Worm (Caenorhabditis elegans) whole organism, mixed stage, embryonic: Measurements from ENCODE around the gene fbxb-112.

ENCODE experiments used
- M03D4.4 ChIP-seq: sonication (generic microtip); optimal IDR thresholded peaks from 2 replicates; lab custom pipeline; 2017; ENCODE audit warnings: mild to moderate bottlenecking, missing genetic modification characterization, missing compliant biosample characterization
- blmp-1 ChIP-seq: fragments of 150-350 bp; optimal IDR thresholded peaks from 2 replicates; lab custom pipeline; 2014; ENCODE audit warnings: missing biosample characterization, missing genetic modification characterization
- ceh-39 ChIP-seq: fragments of 150-350 bp; optimal IDR thresholded peaks from 2 replicates; lab custom pipeline; 2014; ENCODE audit warnings: missing biosample characterization, missing genetic modification characterization
- ceh-43 ChIP-seq: fragments of 200-800 bp; sonication (Bioruptor generic); optimal IDR thresholded peaks from 2 replicates; lab custom pipeline; 2018; ENCODE audit warnings: mild to moderate bottlenecking, missing genetic modification characterization, moderate library complexity, missing compliant biosample characterization
- ceh-83 ChIP-seq: fragments of 200-800 bp; sonication (Bioruptor generic); optimal IDR thresholded peaks from 2 replicates; lab custom pipeline; 2018; ENCODE audit warnings: mild to moderate bottlenecking, missing genetic modification characterization, missing compliant biosample characterization
- ces-1 ChIP-seq: fragments of 150-350 bp; optimal IDR thresholded peaks from 2 replicates; lab custom pipeline; 2014; ENCODE audit warnings: missing biosample characterization, missing genetic modification reagents, missing genetic modification characterization
- cnd-1 ChIP-seq: fragments of 200-800 bp; sonication (Bioruptor generic); optimal IDR thresholded peaks from 2 replicates; lab custom pipeline; 2018; ENCODE audit warnings: mild to moderate bottlenecking, missing genetic modification characterization, missing compliant biosample characterization
- drap-1 ChIP-seq: fragments of 200-800 bp; sonication (Bioruptor generic); optimal IDR thresholded peaks from 3 replicates; lab custom pipeline; 2018; ENCODE audit warnings: mild to moderate bottlenecking, missing genetic modification characterization, missing compliant biosample characterization
- elt-1 ChIP-seq: sonication (generic microtip); optimal IDR thresholded peaks from 2 replicates; lab custom pipeline; 2017; ENCODE audit warnings: missing genetic modification characterization, mild to moderate bottlenecking, missing compliant biosample characterization, antibody characterized with exemption, moderate library complexity, borderline replicate concordance; ENCODE audit not compliant: insufficient read depth
- elt-3 ChIP-seq: fragments of 150-350 bp; optimal IDR thresholded peaks from 2 replicates; lab custom pipeline; 2014; ENCODE audit warnings: missing biosample characterization, missing genetic modification characterization
- flh-1 ChIP-seq: fragments of 200-800 bp; sonication (Bioruptor generic); optimal IDR thresholded peaks from 2 replicates; lab custom pipeline; 2018; ENCODE audit warnings: mild to moderate bottlenecking, missing genetic modification characterization, moderate library complexity, missing compliant biosample characterization
- ham-2 ChIP-seq: fragments of 200-800 bp; sonication (Bioruptor generic); optimal IDR thresholded peaks from 2 replicates; lab custom pipeline; 2018; ENCODE audit warnings: mild to moderate bottlenecking, missing genetic modification characterization, missing compliant biosample characterization
- hlh-1 ChIP-seq: fragments of 150-350 bp; optimal IDR thresholded peaks from 2 replicates; lab custom pipeline; 2014; ENCODE audit warnings: missing biosample characterization, missing genetic modification reagents, missing genetic modification characterization
- lin-13 ChIP-seq: fragments of 150-350 bp; optimal IDR thresholded peaks from 2 replicates; lab custom pipeline; 2014; ENCODE audit warnings: missing biosample characterization, missing genetic modification characterization
- lsy-2 ChIP-seq: fragments of 150-350 bp; optimal IDR thresholded peaks from 2 replicates; lab custom pipeline; 2014; ENCODE audit warnings: missing biosample characterization, missing genetic modification characterization
- mab-5 ChIP-seq: fragments of 150-350 bp; optimal IDR thresholded peaks from 2 replicates; lab custom pipeline; 2014; ENCODE audit warnings: missing biosample characterization, missing genetic modification characterization
- mep-1 ChIP-seq: fragments of 150-350 bp; optimal IDR thresholded peaks from 2 replicates; lab custom pipeline; 2017; ENCODE audit warnings: missing biosample characterization, missing genetic modification reagents, missing genetic modification characterization, inconsistent platforms
- mls-2 ChIP-seq: sonication (generic microtip); optimal IDR thresholded peaks from 2 replicates; lab custom pipeline; 2016; ENCODE audit warnings: mild to moderate bottlenecking, missing genetic modification characterization, moderate library complexity, missing compliant biosample characterization
- nhr-12 ChIP-seq: fragments of 150-350 bp; optimal IDR thresholded peaks from 2 replicates; lab custom pipeline; 2014; ENCODE audit warnings: missing biosample characterization, missing genetic modification characterization
- nhr-2 ChIP-seq: fragments of 150-350 bp; optimal IDR thresholded peaks from 2 replicates; lab custom pipeline; 2014; ENCODE audit warnings: missing biosample characterization, missing genetic modification characterization
- nhr-28 ChIP-seq: fragments of 150-350 bp; optimal IDR thresholded peaks from 2 replicates; lab custom pipeline; 2014; ENCODE audit warnings: missing biosample characterization, missing genetic modification characterization
- nhr-76 ChIP-seq: sonication (generic microtip); optimal IDR thresholded peaks from 2 replicates; lab custom pipeline; 2017; ENCODE audit warnings: missing biosample characterization, missing genetic modification characterization
- pha-4 ChIP-seq: fragments of 150-350 bp; optimal IDR thresholded peaks from 2 replicates; lab custom pipeline; 2018; ENCODE audit warnings: missing biosample characterization, missing genetic modification reagents, missing genetic modification characterization
- sem-2 ChIP-seq: fragments of 200-800 bp; sonication (Bioruptor generic); optimal IDR thresholded peaks from 2 replicates; lab custom pipeline; 2018; ENCODE audit warnings: mild to moderate bottlenecking, missing genetic modification characterization, missing compliant biosample characterization
- snpc-4 ChIP-seq: fragments of 150-350 bp; optimal IDR thresholded peaks from 2 replicates; lab custom pipeline; 2014; ENCODE audit warnings: missing biosample characterization, missing genetic modification characterization
- sptf-1 ChIP-seq: sonication (generic microtip); optimal IDR thresholded peaks from 2 replicates; lab custom pipeline; 2017; ENCODE audit warnings: mild to moderate bottlenecking, missing genetic modification characterization, moderate library complexity, missing compliant biosample characterization
- tbx-8 ChIP-seq: fragments of 200-800 bp; sonication (Bioruptor generic); optimal IDR thresholded peaks from 2 replicates; lab custom pipeline; 2018; ENCODE audit warnings: mild to moderate bottlenecking, missing genetic modification characterization, moderate library complexity, missing compliant biosample characterization
- unc-120 ChIP-seq: sonication (generic microtip); optimal IDR thresholded peaks from 2 replicates; lab custom pipeline; 2017; ENCODE audit warnings: missing genetic modification characterization, missing compliant biosample characterization; ENCODE audit not compliant: poor library complexity, severe bottlenecking
- unc-39 ChIP-seq: fragments of 150-350 bp; optimal IDR thresholded peaks from 2 replicates; lab custom pipeline; 2014; ENCODE audit warnings: missing biosample characterization, missing genetic modification characterization
- unc-62 ChIP-seq: fragments of 150-350 bp; optimal IDR thresholded peaks from 2 replicates; lab custom pipeline; 2014; ENCODE audit warnings: missing biosample characterization, missing genetic modification reagents, missing genetic modification characterization

The fbxb-112 gene

ce11 chrII:3504717-3505116, 13.8 kb downstream of the fbxb-112 start, which contains the start of gene cyh-1:
Gene cyh-1, plus strand, starts transcription at chrII:3505017.
- TF ChIP-seq sem-2, result no peak
- no peak for TF ChIP-seq ces-1 (GFP tag; lab: Kevin White, UChicago)
- TF ChIP-seq unc-39 (tag; lab: Kevin White, UChicago), result no peak
- no peak for TF ChIP-seq blmp-1 (tag; lab: Kevin White, UChicago)
- TF ChIP-seq lsy-2 (tag; lab: Kevin White, UChicago), result no peak
- no peak for TF ChIP-seq M03D4.4
- no peak for TF ChIP-seq sptf-1
- TF ChIP-seq hlh-1 (tag; lab: Kevin White, UChicago), result no peak
- TF ChIP-seq tbx-8 (GFP tag; lab: Kevin White, UChicago), result no peak
- no peak for TF ChIP-seq elt-1
- TF ChIP-seq unc-120, result no peak
- TF ChIP-seq unc-62, result no peak
- TF ChIP-seq mab-5 (tag; lab: Kevin White, UChicago), result no peak
- no peak for TF ChIP-seq drap-1 (GFP tag; lab: Kevin White, UChicago)
- TF ChIP-seq ceh-83 (GFP tag; lab: Kevin White, UChicago), result no peak

- no peak for TF ChIP-seq cnd-1 (tag; lab: Kevin White, UChicago)
- TF ChIP-seq sptf-1, result no peak
- TF ChIP-seq elt-3 (tag; lab: Kevin White, UChicago), result no peak
- no peak for TF ChIP-seq sem-2
Measured at ce11 chrII:3512240-3512639, 21.3 kb downstream of the fbxb-112 start, which contains the start of gene Y49F6B.19. Gene Y49F6B.19, minus strand, starts transcription at chrII:3512340.

ce11 chrII:3514631-3515030, 23.7 kb downstream of the fbxb-112 start, which contains the start of gene srz-5:
Gene srz-5, minus strand, starts transcription at chrII:3514731.
- no peak for TF ChIP-seq pha-4 (tag; lab: Kevin White, UChicago)
- TF ChIP-seq blmp-1 (tag; lab: Kevin White, UChicago), result no peak
- no peak for TF ChIP-seq ceh-39
- TF ChIP-seq mep-1 (tag; lab: Kevin White, UChicago), result no peak
- no peak for TF ChIP-seq elt-3 (tag; lab: Kevin White, UChicago)
- no peak for TF ChIP-seq elt-1
- TF ChIP-seq flh-1 (GFP tag; lab: Kevin White, UChicago), result no peak
- TF ChIP-seq M03D4.4, result no peak
- no peak for TF ChIP-seq unc-39 (tag; lab: Kevin White, UChicago)
- no peak for TF ChIP-seq lsy-2 (tag; lab: Kevin White, UChicago)
- TF ChIP-seq, all 35 proteins: peak for 0

- no peak for TF ChIP-seq ces-1 (GFP tag; lab: Kevin White, UChicago)
- no peak for TF ChIP-seq snpc-4 (tag; lab: Kevin White, UChicago)
- no peak for TF ChIP-seq nhr-76 (tag; lab: Kevin White, UChicago)
- TF ChIP-seq ham-2 (GFP tag; lab: Kevin White, UChicago), result no peak
- TF ChIP-seq nhr-2, result no peak
- no peak for TF ChIP-seq flh-1 (GFP tag; lab: Kevin White, UChicago)
- TF ChIP-seq unc-120, result no peak
- TF ChIP-seq mls-2 (tag; lab: Kevin White, UChicago), result no peak
- no peak for TF ChIP-seq elt-1
- no peak for TF ChIP-seq sem-2
- TF ChIP-seq nhr-28, result no peak
- no peak for TF ChIP-seq cnd-1 (tag; lab: Kevin White, UChicago)
- no peak for TF ChIP-seq nhr-12
- TF ChIP-seq ceh-43, result no peak
- TF ChIP-seq lin-13 (tag; lab: Kevin White, UChicago), result no peak
Measured at ce11 chrII:3515384-3516053, 24.6 kb downstream of the fbxb-112 start, which contains the start of the genes Y49F6B.14 and clec-125. Gene Y49F6B.14, minus strand, starts transcription at chrII:3515484. Gene clec-125, plus strand, starts transcription at chrII:3516003.

ce11 chrII:3516175-3516574, 25.3 kb downstream of the fbxb-112 start:
- no peak for TF ChIP-seq unc-39 (tag; lab: Kevin White, UChicago)
- no peak for TF ChIP-seq cnd-1 (tag; lab: Kevin White, UChicago)
- TF ChIP-seq mab-5 (tag; lab: Kevin White, UChicago), result no peak
